Worm (Caenorhabditis elegans) whole organism, L1 larva: ENCODE measurements around the gene ssq-1.
A peak's percentile ranks its signal among the peaks of the same experiment; 100 is the strongest.

ENCODE experiments used
- C34B4.2 ChIP-seq: sonication (generic microtip); optimal IDR thresholded peaks from 2 replicates; lab custom pipeline; 2017; ENCODE audit warnings: mild to moderate bottlenecking, missing genetic modification characterization, missing compliant biosample characterization
- Y116A8C.19 ChIP-seq: sonication (generic microtip); optimal IDR thresholded peaks from 2 replicates; lab custom pipeline; 2016; ENCODE audit warnings: missing compliant biosample characterization, missing genetic modification characterization, borderline replicate concordance
- alr-1 ChIP-seq: fragments of 200-800 bp; sonication (Bioruptor generic); optimal IDR thresholded peaks from 2 replicates; lab custom pipeline; 2018; ENCODE audit warnings: borderline replicate concordance, mild to moderate bottlenecking, missing genetic modification characterization, missing compliant biosample characterization
- aly-2 ChIP-seq: fragments of 150-350 bp; optimal IDR thresholded peaks from 2 replicates; lab custom pipeline; 2014; ENCODE audit warnings: missing biosample characterization, missing genetic modification characterization
- ceh-63 ChIP-seq: fragments of 200-800 bp; sonication (Bioruptor generic); optimal IDR thresholded peaks from 2 replicates; lab custom pipeline; 2018; ENCODE audit warnings: mild to moderate bottlenecking, missing genetic modification characterization, missing compliant biosample characterization
- ceh-8 ChIP-seq: fragments of 200-800 bp; sonication (Bioruptor generic); optimal IDR thresholded peaks from 2 replicates; lab custom pipeline; 2018; ENCODE audit warnings: mild to moderate bottlenecking, missing genetic modification characterization, moderate library complexity, missing compliant biosample characterization
- ceh-82 ChIP-seq, 3 experiments: fragments of 150-350 bp in 1 of 3; sonication (generic microtip) in 2 of 3; optimal IDR thresholded peaks; 2 replicates each; lab custom pipeline; 2014 to 2017; ENCODE audit warnings: missing biosample characterization in 3 of 3, missing genetic modification characterization in 3 of 3
- ceh-90 ChIP-seq: sonication (generic microtip); optimal IDR thresholded peaks from 2 replicates; lab custom pipeline; 2016; ENCODE audit warnings: missing genetic modification characterization, missing compliant biosample characterization
- efl-1 ChIP-seq, 4 experiments: fragments of 150-350 bp; optimal IDR thresholded peaks in 3 of 4; peaks in 1 of 4; 1 replicate in 1 of 4; 2 replicates in 3 of 4; lab custom pipeline; 2014; ENCODE audit warnings: missing biosample characterization in 2 of 4, missing genetic modification characterization in 2 of 4, missing genetic modification reagents in 2 of 4
- egl-13 ChIP-seq: sonication (generic microtip); optimal IDR thresholded peaks from 2 replicates; lab custom pipeline; 2016; ENCODE audit warnings: missing genotype, missing genetic modification reagents, missing genetic modification characterization, missing compliant biosample characterization
- egl-27 ChIP-seq, 2 experiments: fragments of 150-350 bp in 1 of 2; sonication (generic microtip); optimal IDR thresholded peaks; 3 replicates each; lab custom pipeline; 2017 to 2018; ENCODE audit warnings: missing biosample characterization in 2 of 2, missing genetic modification characterization in 2 of 2, missing genetic modification reagents in 2 of 2
- elt-2 ChIP-seq: sonication (generic microtip); optimal IDR thresholded peaks from 2 replicates; lab custom pipeline; 2016; ENCODE audit warnings: missing genetic modification characterization, mild to moderate bottlenecking, inconsistent platforms, missing compliant biosample characterization, missing genetic modification reagents
- elt-3 ChIP-seq, 6 experiments: fragments of 150-350 bp in 1 of 6; sonication (generic microtip); optimal IDR thresholded peaks; 2 replicates each; lab custom pipeline; 2017 to 2018; ENCODE audit warnings: missing biosample characterization in 6 of 6, missing genetic modification characterization in 6 of 6, inconsistent platforms in 1 of 6
- ets-5 ChIP-seq: fragments of 200-800 bp; sonication (Bioruptor generic); IDR thresholded peaks from 2 replicates; pipeline ENCODE4 v1.3.6; 2022; ENCODE audit warnings: missing genetic modification characterization, missing compliant biosample characterization
- fkh-4 ChIP-seq: sonication (generic microtip); optimal IDR thresholded peaks from 2 replicates; lab custom pipeline; 2016; ENCODE audit warnings: missing compliant biosample characterization, missing genetic modification characterization, borderline replicate concordance
- fkh-8 ChIP-seq: sonication (generic microtip); optimal IDR thresholded peaks from 2 replicates; lab custom pipeline; 2016; ENCODE audit warnings: mild to moderate bottlenecking, missing genetic modification characterization, missing compliant biosample characterization
- fos-1 ChIP-seq: fragments of 150-350 bp; optimal IDR thresholded peaks from 2 replicates; lab custom pipeline; 2014; ENCODE audit warnings: missing biosample characterization, missing genetic modification characterization
- hlh-4 ChIP-seq: sonication (generic microtip); optimal IDR thresholded peaks from 2 replicates; lab custom pipeline; 2016; ENCODE audit warnings: mild to moderate bottlenecking, missing genetic modification characterization, missing compliant biosample characterization
- hpl-2 ChIP-seq: fragments of 150-350 bp; optimal IDR thresholded peaks from 2 replicates; lab custom pipeline; 2014; ENCODE audit warnings: missing biosample characterization, missing genetic modification reagents, missing genetic modification characterization
- irx-1 ChIP-seq: sonication (generic microtip); optimal IDR thresholded peaks from 2 replicates; lab custom pipeline; 2016; ENCODE audit warnings: missing genetic modification characterization, missing compliant biosample characterization
- jun-1 ChIP-seq: fragments of 150-350 bp; optimal IDR thresholded peaks from 2 replicates; lab custom pipeline; 2014; ENCODE audit warnings: missing biosample characterization, missing genetic modification reagents, missing genetic modification characterization
- lin-14 ChIP-seq: fragments of 200-800 bp; sonication (Bioruptor generic); optimal IDR thresholded peaks from 2 replicates; lab custom pipeline; 2018; ENCODE audit warnings: mild to moderate bottlenecking, missing genetic modification characterization, moderate library complexity, missing compliant biosample characterization
- lin-35 ChIP-seq, 2 experiments: fragments of 150-350 bp; optimal IDR thresholded peaks; 2 replicates each; lab custom pipeline; 2014; ENCODE audit warnings: missing biosample characterization in 2 of 2, missing genetic modification characterization in 2 of 2, missing genetic modification reagents in 2 of 2
- mep-1 ChIP-seq: fragments of 150-350 bp; optimal IDR thresholded peaks from 2 replicates; lab custom pipeline; 2014; ENCODE audit warnings: missing biosample characterization, missing genetic modification characterization
- nhr-19 ChIP-seq: fragments of 200-800 bp; sonication (Bioruptor generic); conservative IDR thresholded peaks from 2 replicates; pipeline ENCODE4 v1.3.6; 2022; ENCODE audit warnings: missing genetic modification characterization, missing compliant biosample characterization
- nhr-237 ChIP-seq: fragments of 150-350 bp; optimal IDR thresholded peaks from 2 replicates; lab custom pipeline; 2014; ENCODE audit warnings: missing biosample characterization, missing genetic modification characterization
- nhr-28 ChIP-seq: fragments of 150-350 bp; optimal IDR thresholded peaks from 2 replicates; lab custom pipeline; 2014; ENCODE audit warnings: missing biosample characterization, missing genetic modification characterization
- nhr-71 ChIP-seq: sonication (generic microtip); optimal IDR thresholded peaks from 2 replicates; lab custom pipeline; 2016; ENCODE audit warnings: mild to moderate bottlenecking, missing genetic modification characterization, moderate library complexity, missing compliant biosample characterization
- nhr-76 ChIP-seq: sonication (generic microtip); optimal IDR thresholded peaks from 2 replicates; lab custom pipeline; 2017; ENCODE audit warnings: missing biosample characterization, missing genetic modification characterization
- nhr-77 ChIP-seq: fragments of 150-350 bp; optimal IDR thresholded peaks from 2 replicates; lab custom pipeline; 2014; ENCODE audit warnings: missing biosample characterization, missing genetic modification characterization
- nhr-84 ChIP-seq: sonication (generic microtip); optimal IDR thresholded peaks from 2 replicates; lab custom pipeline; 2017; ENCODE audit warnings: missing biosample characterization, missing genetic modification characterization
- nhr-90 ChIP-seq: sonication (generic microtip); optimal IDR thresholded peaks from 2 replicates; lab custom pipeline; 2016; ENCODE audit warnings: mild to moderate bottlenecking, missing genetic modification characterization, missing compliant biosample characterization; ENCODE audit not compliant: poor library complexity
- pag-3 ChIP-seq: sonication (generic microtip); optimal IDR thresholded peaks from 2 replicates; lab custom pipeline; 2017; ENCODE audit warnings: missing genetic modification characterization, mild to moderate bottlenecking, missing compliant biosample characterization, antibody characterized with exemption, borderline replicate concordance; ENCODE audit not compliant: insufficient read depth
- pax-3 ChIP-seq: fragments of 200-800 bp; sonication (Bioruptor generic); optimal IDR thresholded peaks from 2 replicates; lab custom pipeline; 2018; ENCODE audit warnings: mild to moderate bottlenecking, missing genetic modification characterization, moderate library complexity, missing compliant biosample characterization
- pqm-1 ChIP-seq: sonication (generic microtip); optimal IDR thresholded peaks from 3 replicates; lab custom pipeline; 2017; ENCODE audit warnings: missing biosample characterization, missing genetic modification characterization
- rnt-1 ChIP-seq: sonication (generic microtip); optimal IDR thresholded peaks from 2 replicates; lab custom pipeline; 2016; ENCODE audit warnings: mild to moderate bottlenecking, missing genetic modification characterization, moderate library complexity, missing compliant biosample characterization
- skn-1 ChIP-seq: fragments of 150-350 bp; optimal IDR thresholded peaks from 2 replicates; lab custom pipeline; 2014; ENCODE audit warnings: missing biosample characterization, missing genetic modification characterization
- snpc-4 ChIP-seq: fragments of 150-350 bp; optimal IDR thresholded peaks from 2 replicates; lab custom pipeline; 2014; ENCODE audit warnings: missing biosample characterization, missing genetic modification characterization
- snu-23 ChIP-seq: sonication (generic microtip); optimal IDR thresholded peaks from 2 replicates; lab custom pipeline; 2016; ENCODE audit warnings: missing genetic modification characterization, missing compliant biosample characterization
- sptf-1 ChIP-seq: fragments of 150-350 bp; optimal IDR thresholded peaks from 2 replicates; lab custom pipeline; 2014; ENCODE audit warnings: missing biosample characterization, missing genetic modification characterization
- sup-37 ChIP-seq: fragments of 200-800 bp; sonication (Bioruptor generic); optimal IDR thresholded peaks from 2 replicates; lab custom pipeline; 2018; ENCODE audit warnings: mild to moderate bottlenecking, missing genetic modification characterization, missing compliant biosample characterization
- swsn-7 ChIP-seq: sonication (generic microtip); optimal IDR thresholded peaks from 2 replicates; lab custom pipeline; 2016; ENCODE audit warnings: missing genetic modification characterization, missing compliant biosample characterization
- unc-130 ChIP-seq: fragments of 150-350 bp; optimal IDR thresholded peaks from 2 replicates; lab custom pipeline; 2017; ENCODE audit warnings: missing biosample characterization, missing genetic modification characterization, inconsistent platforms
- unc-30 ChIP-seq: sonication (generic microtip); optimal IDR thresholded peaks from 2 replicates; lab custom pipeline; 2017; ENCODE audit warnings: missing biosample characterization, missing genetic modification characterization
- unc-62 ChIP-seq: fragments of 150-350 bp; optimal IDR thresholded peaks from 2 replicates; lab custom pipeline; 2014; ENCODE audit warnings: missing biosample characterization, missing genetic modification reagents, missing genetic modification characterization
- unc-86 ChIP-seq: sonication (generic microtip); optimal IDR thresholded peaks from 2 replicates; lab custom pipeline; 2016; ENCODE audit warnings: missing genetic modification characterization, missing compliant biosample characterization
- unc-98 ChIP-seq: fragments of 200-800 bp; sonication (Bioruptor generic); IDR thresholded peaks from 2 replicates; pipeline ENCODE4 v1.3.6; 2022; ENCODE audit warnings: missing genetic modification characterization, missing compliant biosample characterization
- ztf-4 ChIP-seq: fragments of 150-350 bp; optimal IDR thresholded peaks from 2 replicates; lab custom pipeline; 2014; ENCODE audit warnings: missing biosample characterization, missing genetic modification characterization

ssq-1 gene

ce11 chrIV:9802711-9803110 is 49.6 kb upstream of the ssq-1 start, which contains the start of gene fat-3 (continued):
- TF ChIP-seq hpl-2 (GFP tag; lab: Kevin White, UChicago), result no peak
- no peak for TF ChIP-seq nhr-28 (tag; lab: Kevin White, UChicago)
- no peak for TF ChIP-seq pag-3 (tag; lab: Kevin White, UChicago)
- TF ChIP-seq jun-1 (tag; lab: Kevin White, UChicago), result no peak
- TF ChIP-seq pax-3 (tag; lab: Kevin White, UChicago), result no peak
- no peak for TF ChIP-seq nhr-19
- no peak for TF ChIP-seq C34B4.2 (tag; lab: Kevin White, UChicago)
- TF ChIP-seq unc-98 (GFP tag; lab: Robert Waterston, UW), result no peak
- TF ChIP-seq snpc-4 (tag; lab: Kevin White, UChicago), result no peak
- TF ChIP-seq alr-1 (tag; lab: Kevin White, UChicago), result no peak
- no peak for TF ChIP-seq skn-1 (tag; lab: Kevin White, UChicago)
- TF ChIP-seq ztf-4 (tag; lab: Kevin White, UChicago), result no peak
- no peak for TF ChIP-seq ceh-90 (tag; lab: Kevin White, UChicago)
- no peak for TF ChIP-seq unc-130 (tag; lab: Kevin White, UChicago)
- TF ChIP-seq nhr-90 (tag; lab: Kevin White, UChicago), result no peak
- no peak for TF ChIP-seq egl-13
- TF ChIP-seq ceh-63 (GFP tag; lab: Kevin White, UChicago), result no peak
- TF ChIP-seq elt-3 (tag; optimal IDR thresholded peaks at IDR 0.05; lab: Kevin White, UChicago), result no peak
- no peak for TF ChIP-seq sptf-1
- peak; percentile 71 for TF ChIP-seq elt-2
- no peak for TF ChIP-seq aly-2 (tag; lab: Kevin White, UChicago)

ce11 chrIV:9803544-9803943 is 48.8 kb upstream of the ssq-1 start:
- TF ChIP-seq nhr-76 (tag; lab: Kevin White, UChicago) (no peak), C34B4.2 (tag; lab: Kevin White, UChicago) (no peak), fos-1 (tag; lab: Kevin White, UChicago) (peak; percentile 64), elt-2 (peak; percentile 64), fkh-8 (tag; lab: Kevin White, UChicago) (no peak), nhr-19 (peak; percentile 67), ceh-8 (GFP tag; lab: Kevin White, UChicago) (no peak), aly-2 (tag; lab: Kevin White, UChicago) (peak; percentile 62), ztf-4 (tag; lab: Kevin White, UChicago) (peak; percentile 31), lin-35 (GFP tag; optimal IDR thresholded peaks at IDR 0.05; lab: Kevin White, UChicago) (peak in 1 of 2 experiments; percentile 70), swsn-7 (peak; percentile 32), Y116A8C.19 (tag; lab: Kevin White, UChicago) (no peak), sup-37 (GFP tag; lab: Kevin White, UChicago) (no peak), irx-1 (tag; lab: Kevin White, UChicago) (peak; percentile 17), hlh-4 (tag; lab: Kevin White, UChicago) (no peak), unc-98 (GFP tag; lab: Robert Waterston, UW) (no peak), fkh-4 (no peak), ets-5 (GFP tag; lab: Robert Waterston, UW) (no peak), ceh-63 (GFP tag; lab: Kevin White, UChicago) (no peak), unc-62 (no peak), pax-3 (tag; lab: Kevin White, UChicago) (no peak), mep-1 (tag; lab: Kevin White, UChicago) (peak; percentile 87), ceh-82 (tag; optimal IDR thresholded peaks at IDR 0.05; lab: Kevin White, UChicago) (peak in 1 of 3 experiments; percentile 18), unc-30 (tag; lab: Kevin White, UChicago) (no peak), elt-3 (tag; optimal IDR thresholded peaks at IDR 0.05; lab: Kevin White, UChicago) (peak in 3 of 6 experiments; percentile 5 to 56 (median 33)), nhr-84 (tag; lab: Kevin White, UChicago) (no peak), egl-27 (tag; optimal IDR thresholded peaks at IDR 0.05; lab: Kevin White, UChicago) (no peak), rnt-1 (tag; lab: Kevin White, UChicago) (peak; percentile 50), jun-1 (tag; lab: Kevin White, UChicago) (peak; percentile 65), nhr-71 (peak; percentile 82), snu-23 (peak; percentile 82), pqm-1 (tag; lab: Kevin White, UChicago) (no peak), unc-86 (tag; lab: Kevin White, UChicago) (no peak), nhr-77 (peak; percentile 38), efl-1 (optimal IDR thresholded peaks at IDR 0.05; lab: Kevin White, UChicago) (peak; percentile 39 to 54), efl-1 (GFP tag; optimal IDR thresholded peaks at IDR 0.05 in 1 of 2; lab: Kevin White, UChicago) (peak; percentile 34 to 94), lin-14 (GFP tag; lab: Kevin White, UChicago) (peak; percentile 85), nhr-237 (tag; lab: Kevin White, UChicago) (peak; percentile 2), alr-1 (tag; lab: Kevin White, UChicago) (no peak), unc-130 (tag; lab: Kevin White, UChicago) (no peak), pag-3 (tag; lab: Kevin White, UChicago) (no peak)
